Worm (Caenorhabditis elegans) whole organism, mixed stage, embryonic: Measurements from ENCODE around the gene hgap-2.

Experiments used
- M03D4.4 ChIP-seq: sonication (generic microtip); optimal IDR thresholded peaks from 2 replicates; lab custom pipeline; 2017; ENCODE audit warnings: mild to moderate bottlenecking, missing genetic modification characterization, missing compliant biosample characterization
- bed-3 ChIP-seq: fragments of 200-800 bp; sonication (Bioruptor generic); optimal IDR thresholded peaks from 3 replicates; lab custom pipeline; 2018; ENCODE audit warnings: mild to moderate bottlenecking, missing genetic modification characterization, moderate library complexity, missing compliant biosample characterization
- ceh-83 ChIP-seq: fragments of 200-800 bp; sonication (Bioruptor generic); optimal IDR thresholded peaks from 2 replicates; lab custom pipeline; 2018; ENCODE audit warnings: mild to moderate bottlenecking, missing genetic modification characterization, missing compliant biosample characterization
- ces-1 ChIP-seq: fragments of 150-350 bp; optimal IDR thresholded peaks from 2 replicates; lab custom pipeline; 2014; ENCODE audit warnings: missing biosample characterization, missing genetic modification reagents, missing genetic modification characterization
- cnd-1 ChIP-seq: fragments of 200-800 bp; sonication (Bioruptor generic); optimal IDR thresholded peaks from 2 replicates; lab custom pipeline; 2018; ENCODE audit warnings: mild to moderate bottlenecking, missing genetic modification characterization, missing compliant biosample characterization
- drap-1 ChIP-seq: fragments of 200-800 bp; sonication (Bioruptor generic); optimal IDR thresholded peaks from 3 replicates; lab custom pipeline; 2018; ENCODE audit warnings: mild to moderate bottlenecking, missing genetic modification characterization, missing compliant biosample characterization
- elt-1 ChIP-seq: sonication (generic microtip); optimal IDR thresholded peaks from 2 replicates; lab custom pipeline; 2017; ENCODE audit warnings: missing genetic modification characterization, mild to moderate bottlenecking, missing compliant biosample characterization, antibody characterized with exemption, moderate library complexity, borderline replicate concordance; ENCODE audit not compliant: insufficient read depth
- elt-3 ChIP-seq: fragments of 150-350 bp; optimal IDR thresholded peaks from 2 replicates; lab custom pipeline; 2014; ENCODE audit warnings: missing biosample characterization, missing genetic modification characterization
- flh-1 ChIP-seq: fragments of 200-800 bp; sonication (Bioruptor generic); optimal IDR thresholded peaks from 2 replicates; lab custom pipeline; 2018; ENCODE audit warnings: mild to moderate bottlenecking, missing genetic modification characterization, moderate library complexity, missing compliant biosample characterization
- ham-2 ChIP-seq: fragments of 200-800 bp; sonication (Bioruptor generic); optimal IDR thresholded peaks from 2 replicates; lab custom pipeline; 2018; ENCODE audit warnings: mild to moderate bottlenecking, missing genetic modification characterization, missing compliant biosample characterization
- hlh-1 ChIP-seq: fragments of 150-350 bp; optimal IDR thresholded peaks from 2 replicates; lab custom pipeline; 2014; ENCODE audit warnings: missing biosample characterization, missing genetic modification reagents, missing genetic modification characterization
- lin-13 ChIP-seq: fragments of 150-350 bp; optimal IDR thresholded peaks from 2 replicates; lab custom pipeline; 2014; ENCODE audit warnings: missing biosample characterization, missing genetic modification characterization
- lin-32 ChIP-seq: fragments of 200-800 bp; sonication (Bioruptor generic); optimal IDR thresholded peaks from 2 replicates; lab custom pipeline; 2018; ENCODE audit warnings: mild to moderate bottlenecking, missing genetic modification characterization, missing compliant biosample characterization
- lsy-2 ChIP-seq: fragments of 150-350 bp; optimal IDR thresholded peaks from 2 replicates; lab custom pipeline; 2014; ENCODE audit warnings: missing biosample characterization, missing genetic modification characterization
- mab-5 ChIP-seq: fragments of 150-350 bp; optimal IDR thresholded peaks from 2 replicates; lab custom pipeline; 2014; ENCODE audit warnings: missing biosample characterization, missing genetic modification characterization
- mep-1 ChIP-seq: fragments of 150-350 bp; optimal IDR thresholded peaks from 2 replicates; lab custom pipeline; 2017; ENCODE audit warnings: missing biosample characterization, missing genetic modification reagents, missing genetic modification characterization, inconsistent platforms
- mls-2 ChIP-seq: sonication (generic microtip); optimal IDR thresholded peaks from 2 replicates; lab custom pipeline; 2016; ENCODE audit warnings: mild to moderate bottlenecking, missing genetic modification characterization, moderate library complexity, missing compliant biosample characterization
- nhr-12 ChIP-seq: fragments of 150-350 bp; optimal IDR thresholded peaks from 2 replicates; lab custom pipeline; 2014; ENCODE audit warnings: missing biosample characterization, missing genetic modification characterization
- nhr-2 ChIP-seq: fragments of 150-350 bp; optimal IDR thresholded peaks from 2 replicates; lab custom pipeline; 2014; ENCODE audit warnings: missing biosample characterization, missing genetic modification characterization
- nhr-237 ChIP-seq: fragments of 150-350 bp; optimal IDR thresholded peaks from 2 replicates; lab custom pipeline; 2014; ENCODE audit warnings: missing biosample characterization, missing genetic modification characterization
- nhr-28 ChIP-seq: fragments of 150-350 bp; optimal IDR thresholded peaks from 2 replicates; lab custom pipeline; 2014; ENCODE audit warnings: missing biosample characterization, missing genetic modification characterization
- nhr-76 ChIP-seq: sonication (generic microtip); optimal IDR thresholded peaks from 2 replicates; lab custom pipeline; 2017; ENCODE audit warnings: missing biosample characterization, missing genetic modification characterization
- pha-4 ChIP-seq: fragments of 150-350 bp; optimal IDR thresholded peaks from 2 replicates; lab custom pipeline; 2018; ENCODE audit warnings: missing biosample characterization, missing genetic modification reagents, missing genetic modification characterization
- sem-2 ChIP-seq: fragments of 200-800 bp; sonication (Bioruptor generic); optimal IDR thresholded peaks from 2 replicates; lab custom pipeline; 2018; ENCODE audit warnings: mild to moderate bottlenecking, missing genetic modification characterization, missing compliant biosample characterization
- snpc-4 ChIP-seq: fragments of 150-350 bp; optimal IDR thresholded peaks from 2 replicates; lab custom pipeline; 2014; ENCODE audit warnings: missing biosample characterization, missing genetic modification characterization
- sptf-1 ChIP-seq: sonication (generic microtip); optimal IDR thresholded peaks from 2 replicates; lab custom pipeline; 2017; ENCODE audit warnings: mild to moderate bottlenecking, missing genetic modification characterization, moderate library complexity, missing compliant biosample characterization
- tbx-8 ChIP-seq: fragments of 200-800 bp; sonication (Bioruptor generic); optimal IDR thresholded peaks from 2 replicates; lab custom pipeline; 2018; ENCODE audit warnings: mild to moderate bottlenecking, missing genetic modification characterization, moderate library complexity, missing compliant biosample characterization
- unc-39 ChIP-seq: fragments of 150-350 bp; optimal IDR thresholded peaks from 2 replicates; lab custom pipeline; 2014; ENCODE audit warnings: missing biosample characterization, missing genetic modification characterization
- unc-62 ChIP-seq: fragments of 150-350 bp; optimal IDR thresholded peaks from 2 replicates; lab custom pipeline; 2014; ENCODE audit warnings: missing biosample characterization, missing genetic modification reagents, missing genetic modification characterization
- zip-8 ChIP-seq: fragments of 150-350 bp; optimal IDR thresholded peaks from 2 replicates; lab custom pipeline; 2014; ENCODE audit warnings: missing biosample characterization, missing genetic modification characterization
- ztf-11 ChIP-seq: fragments of 150-350 bp; optimal IDR thresholded peaks from 2 replicates; lab custom pipeline; 2014; ENCODE audit warnings: missing biosample characterization, missing genetic modification characterization

The hgap-2 gene

DNA sequence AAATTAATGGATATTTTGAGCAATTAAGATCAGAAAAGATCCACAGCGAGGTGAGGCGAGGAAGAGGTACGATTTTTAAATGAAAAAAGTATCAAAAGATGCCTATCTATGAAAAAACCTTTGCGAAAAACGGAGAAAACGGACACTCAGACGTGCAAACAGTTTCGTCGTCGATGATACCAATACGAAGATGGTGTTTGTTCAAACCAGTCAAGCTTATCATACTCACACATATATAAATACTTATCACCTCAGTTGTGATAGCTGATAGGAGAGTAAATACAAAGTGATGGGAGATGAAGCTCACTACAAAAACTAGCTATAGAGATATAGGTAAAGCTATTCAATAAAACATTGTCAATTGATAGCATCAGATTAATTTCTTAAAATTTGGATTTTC is 4.9 kb downstream of the hgap-2 start:
- TF ChIP-seq mep-1 (tag; lab: Kevin White, UChicago) = no peak
- no peak for TF ChIP-seq sem-2
- no peak for TF ChIP-seq elt-1 (tag; lab: Kevin White, UChicago)
- TF ChIP-seq elt-3 (tag; lab: Kevin White, UChicago) = no peak
- TF ChIP-seq ham-2 = no peak

DNA sequence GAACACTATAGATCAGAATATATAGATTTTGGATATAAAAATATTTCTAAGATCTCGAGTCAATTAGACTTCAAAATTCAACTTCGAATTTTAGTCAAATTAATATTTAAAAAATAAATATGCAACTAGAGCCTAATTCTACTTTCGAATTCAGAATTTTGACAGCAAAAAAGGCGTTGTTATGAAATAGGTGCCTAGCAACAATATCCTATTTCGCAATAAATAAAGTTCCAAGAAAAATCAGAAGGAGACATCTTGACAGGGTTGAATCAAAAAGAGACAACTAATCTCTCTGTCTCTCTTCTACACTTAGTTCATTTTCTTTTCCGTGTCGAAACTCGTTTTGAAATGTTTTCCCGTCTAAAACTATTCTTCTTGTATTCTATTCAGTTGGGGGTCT is 9.4 kb downstream of the hgap-2 start:
- TF ChIP-seq unc-39 (tag; lab: Kevin White, UChicago) = no peak
- no peak for TF ChIP-seq nhr-12
- TF ChIP-seq bed-3 (GFP tag; lab: Kevin White, UChicago) = no peak
- TF ChIP-seq snpc-4 (tag; lab: Kevin White, UChicago) = no peak

DNA sequence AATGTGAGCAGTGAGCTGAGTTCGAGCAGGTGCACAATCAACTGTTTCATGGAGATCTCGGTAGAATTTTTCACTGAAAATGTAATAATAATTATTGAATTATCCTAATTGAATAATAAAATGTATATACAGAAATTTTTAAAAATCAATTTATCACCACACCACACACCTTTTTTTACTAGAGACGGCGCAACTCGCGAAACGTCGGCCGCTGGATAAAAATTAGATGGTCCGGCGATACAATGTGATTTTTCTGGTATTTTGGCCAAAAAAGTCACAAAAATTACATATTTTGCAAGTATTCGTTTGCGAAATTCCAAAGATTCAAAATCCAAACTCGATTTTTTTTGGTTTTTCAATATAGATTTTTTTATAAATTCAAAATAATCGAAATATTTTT is 13.9 kb downstream of the hgap-2 start:
- TF ChIP-seq unc-62 (GFP tag; lab: Kevin White, UChicago) (no peak), mab-5 (tag; lab: Kevin White, UChicago) (no peak), ceh-83 (no peak), bed-3 (GFP tag; lab: Kevin White, UChicago) (no peak), mep-1 (tag; lab: Kevin White, UChicago) (no peak), nhr-237 (tag; lab: Kevin White, UChicago) (no peak), elt-1 (tag; lab: Kevin White, UChicago) (no peak), tbx-8 (no peak), mls-2 (tag; lab: Kevin White, UChicago) (no peak), ztf-11 (tag; lab: Kevin White, UChicago) (no peak), ham-2 (no peak), sptf-1 (no peak), elt-3 (tag; lab: Kevin White, UChicago) (no peak), unc-39 (tag; lab: Kevin White, UChicago) (no peak), nhr-2 (tag; lab: Kevin White, UChicago) (no peak)

DNA sequence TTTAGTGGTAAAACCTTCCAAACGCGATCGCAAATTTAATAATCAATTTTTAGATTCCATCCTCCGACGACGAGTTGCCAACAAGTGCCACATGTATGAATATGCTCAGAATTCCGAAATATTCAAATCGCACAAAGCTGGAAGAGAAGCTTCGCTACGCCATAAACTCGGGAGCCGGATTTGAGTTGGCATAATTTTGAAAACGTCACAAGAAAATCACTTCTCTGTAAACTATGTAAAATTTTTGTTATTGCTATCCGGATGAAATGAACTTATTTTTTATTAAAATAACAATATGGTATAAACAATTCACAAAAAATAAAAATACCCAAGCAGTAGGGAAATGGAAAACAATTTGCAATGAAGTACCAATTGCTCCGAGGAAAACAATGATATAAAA is 15.9 kb downstream of the hgap-2 start:
- TF ChIP-seq elt-1 (tag; lab: Kevin White, UChicago) (no peak), ces-1 (no peak), nhr-28 (tag; lab: Kevin White, UChicago) (no peak), sem-2 (no peak), ham-2 (no peak), mab-5 (tag; lab: Kevin White, UChicago) (no peak), nhr-237 (tag; lab: Kevin White, UChicago) (no peak), lsy-2 (tag; lab: Kevin White, UChicago) (no peak), nhr-76 (no peak), ztf-11 (tag; lab: Kevin White, UChicago) (no peak), flh-1 (GFP tag; lab: Kevin White, UChicago) (no peak), drap-1 (GFP tag; lab: Kevin White, UChicago) (no peak), hlh-1 (tag; lab: Kevin White, UChicago) (no peak), pha-4 (no peak), cnd-1 (tag; lab: Kevin White, UChicago) (no peak), tbx-8 (no peak), sptf-1 (no peak)

DNA sequence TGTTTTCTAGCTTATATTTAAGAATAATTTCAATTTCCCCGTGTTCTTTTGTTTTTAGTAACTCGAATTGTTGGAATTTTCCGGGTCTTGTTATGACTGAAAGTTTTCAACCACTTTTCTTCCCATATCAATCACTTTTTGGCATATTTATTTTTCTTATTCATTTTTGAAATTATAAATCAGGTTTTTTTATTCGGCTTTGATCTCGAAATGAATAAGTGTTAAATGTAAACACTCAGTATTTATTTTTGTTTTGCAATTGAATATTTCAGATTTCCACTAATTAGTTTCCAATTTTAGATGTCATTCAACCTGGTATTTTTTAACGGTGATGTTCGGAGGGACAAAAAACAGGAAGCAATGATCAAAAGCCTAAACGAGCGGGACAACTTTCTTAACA is 20.2 kb downstream of the hgap-2 start, which contains the start of gene etc-1:
Gene etc-1 (plus strand): TSS at position 301 of the 400 bp plus-strand sequence.
- TF ChIP-seq ztf-11 (tag; lab: Kevin White, UChicago) (no peak), sptf-1 (no peak), drap-1 (GFP tag; lab: Kevin White, UChicago) (no peak), pha-4 (no peak), M03D4.4 (no peak), ces-1 (no peak), cnd-1 (tag; lab: Kevin White, UChicago) (no peak)
- TF ChIP-seq, all 35 proteins: peak for 0

DNA sequence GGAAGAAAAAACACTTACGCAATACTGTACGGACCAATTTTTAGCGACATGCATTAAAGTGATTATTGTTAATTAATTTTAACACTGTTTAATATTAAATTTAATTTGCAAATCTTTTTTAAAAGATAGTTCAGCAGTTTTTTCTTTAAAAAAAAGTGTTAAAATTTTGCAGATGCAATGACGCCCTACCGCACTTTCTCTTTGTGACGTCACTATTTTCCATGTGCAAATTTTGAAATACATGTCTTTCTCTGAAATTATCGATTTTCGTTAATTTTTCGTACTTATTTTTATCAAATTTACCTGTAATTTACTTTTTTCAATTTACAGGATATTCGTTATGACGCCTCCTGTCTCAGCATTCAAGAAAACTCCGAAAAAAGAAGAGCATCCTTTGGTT is 23.2 kb downstream of the hgap-2 start, which contains the start of the genes piga-1 and eif-2Bepsilon:
Gene piga-1 (minus strand): TSS at position 174 of the 400 bp plus-strand sequence.
Gene eif-2Bepsilon (plus strand): TSS at position 331 of the 400 bp plus-strand sequence.
- TF ChIP-seq lin-32 (GFP tag; lab: Kevin White, UChicago) (no peak), mep-1 (tag; lab: Kevin White, UChicago) (no peak), pha-4 (no peak), flh-1 (GFP tag; lab: Kevin White, UChicago) (no peak), drap-1 (GFP tag; lab: Kevin White, UChicago) (no peak), unc-62 (GFP tag; lab: Kevin White, UChicago) (no peak), lin-13 (tag; lab: Kevin White, UChicago) (no peak), zip-8 (peak; percentile 56)
